Fruit fly (Drosophila melanogaster): ENCODE data around the gene NAAT1.

DNA sequence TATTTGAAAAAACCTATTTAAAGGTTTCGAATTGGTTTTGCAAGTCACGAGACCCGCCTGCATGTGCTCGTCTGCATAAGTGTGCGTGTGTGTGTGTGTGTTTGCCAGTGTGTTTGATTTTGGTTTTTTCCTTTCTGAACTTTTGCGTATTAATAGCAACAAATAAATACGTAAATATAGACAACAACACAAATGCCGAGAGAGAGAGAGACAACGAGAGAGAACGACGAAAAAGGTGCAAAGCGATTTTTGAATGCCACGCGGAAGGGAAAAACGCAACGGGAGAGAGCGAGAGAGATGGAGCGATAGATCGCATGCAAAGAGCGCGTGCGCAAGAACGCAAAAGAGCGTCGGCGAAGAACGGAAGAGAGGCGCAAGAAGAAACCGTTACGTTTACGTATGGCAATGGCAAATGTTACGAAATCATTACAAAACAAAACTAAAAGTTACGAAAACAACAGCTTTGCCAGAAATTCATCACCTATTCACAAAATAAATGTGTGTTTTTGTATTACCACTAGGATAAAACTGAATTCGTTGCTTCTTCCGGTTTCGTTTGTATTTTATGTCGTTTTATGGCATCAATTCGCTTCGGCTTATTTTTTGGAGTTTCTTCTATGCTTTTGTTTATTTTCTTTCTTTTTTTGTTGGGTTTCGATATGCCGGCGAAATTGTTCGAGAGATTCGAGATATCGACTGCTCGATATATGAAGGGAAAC, 7.3 kb upstream of the NAAT1 start:
- TF ChIP-seq Dll (optimal IDR thresholded peaks at IDR 0.05): no peak
- no peak for TF ChIP-seq psq (optimal IDR thresholded peaks at IDR 0.05)
